Fruit fly (Drosophila melanogaster) whole organism, wandering third instar larva: ENCODE results near the gene Arfrp1.

Experiments
- CG9705 ChIP-seq: fragments of 200-800 bp; sonication (Bioruptor generic); optimal IDR thresholded peaks from 2 replicates; lab custom pipeline; 2018; ENCODE audit warnings: missing biosample characterization, mild to moderate bottlenecking, missing genetic modification characterization
- Dfd ChIP-seq: fragments of >200 bp; optimal IDR thresholded peaks from 2 replicates; lab custom pipeline; 2017; ENCODE audit warnings: missing biosample characterization, missing genetic modification characterization
- Jra ChIP-seq: sonication (Bioruptor generic); optimal IDR thresholded peaks from 2 replicates; lab custom pipeline; 2016; ENCODE audit warnings: missing biosample characterization, missing genetic modification characterization
- Myc ChIP-seq: fragments of >200 bp; optimal IDR thresholded peaks from 2 replicates; lab custom pipeline; 2017
- N ChIP-seq: fragments of >200 bp; optimal IDR thresholded peaks from 2 replicates; lab custom pipeline; 2018; ENCODE audit warnings: missing biosample characterization, missing external identifiers, missing genetic modification characterization
- Rel ChIP-seq, 2 experiments: fragments of 200-800 bp; sonication (Bioruptor generic) in 1 of 2; optimal IDR thresholded peaks; 2 replicates in 1 of 2; 3 replicates in 1 of 2; lab custom pipeline; 2016 to 2019; ENCODE audit warnings: mild to moderate bottlenecking in 2 of 2, missing biosample characterization in 2 of 2, missing genetic modification characterization in 2 of 2, moderate library complexity in 1 of 2
- h ChIP-seq: fragments of 200-800 bp; sonication (Bioruptor generic); optimal IDR thresholded peaks from 3 replicates; lab custom pipeline; 2016; ENCODE audit warnings: missing biosample characterization, mild to moderate bottlenecking, missing genetic modification characterization
- lola ChIP-seq: fragments of >200 bp; optimal IDR thresholded peaks from 2 replicates; lab custom pipeline; 2017; ENCODE audit warnings: missing biosample characterization, missing genetic modification characterization
- pan ChIP-seq: fragments of >200 bp; optimal IDR thresholded peaks from 2 replicates; lab custom pipeline; 2017
- psq ChIP-seq: fragments of 200-800 bp; sonication (Bioruptor generic); optimal IDR thresholded peaks from 3 replicates; lab custom pipeline; 2017; ENCODE audit warnings: missing biosample characterization, mild to moderate bottlenecking, missing genetic modification characterization, moderate library complexity
- rgr ChIP-seq: fragments of 200-800 bp; sonication (Bioruptor generic); optimal IDR thresholded peaks from 3 replicates; lab custom pipeline; 2016; ENCODE audit warnings: missing biosample characterization, mild to moderate bottlenecking, missing genetic modification characterization
- usp ChIP-seq: fragments of >200 bp; optimal IDR thresholded peaks from 2 replicates; lab custom pipeline; 2017; ENCODE audit warnings: missing biosample characterization, missing genetic modification characterization

dm6 chrX:9093912-9094311 is 13.0 kb upstream of the Arfrp1 start:
- TF ChIP-seq lola (GFP tag; lab: Kevin White, UChicago) (no peak), CG9705 (GFP tag; lab: Kevin White, UChicago) (no peak), pan (no peak), h (no peak), Rel (GFP tag; optimal IDR thresholded peaks at IDR 0.05; lab: Kevin White, UChicago) (no peak), Rel (tag; optimal IDR thresholded peaks at IDR 0.05; lab: Kevin White, UChicago) (no peak), Dfd (no peak), rgr (GFP tag; lab: Kevin White, UChicago) (no peak), usp (no peak), psq (GFP tag; lab: Kevin White, UChicago) (no peak), N (no peak), Jra (GFP tag; lab: Kevin White, UChicago) (no peak), Myc (lab: Kevin White, UChicago) (no peak)
